Fruit fly (Drosophila melanogaster) whole organism, prepupa: ENCODE data around the gene CG7120.
A peak's percentile ranks its signal among the peaks of the same experiment; 100 is the strongest.

ENCODE experiments used
- Blimp-1 ChIP-seq: fragments of 200-800 bp; sonication (Bioruptor generic); optimal IDR thresholded peaks from 3 replicates; lab custom pipeline; 2017; ENCODE audit warnings: missing biosample characterization, missing genetic modification characterization, mild to moderate bottlenecking, moderate library complexity, missing genetic modification reagents
- CG10631 ChIP-seq: fragments of 200-800 bp; sonication (Bioruptor generic); optimal IDR thresholded peaks from 2 replicates; lab custom pipeline; 2016; ENCODE audit warnings: missing biosample characterization, missing genetic modification characterization
- CG10669 ChIP-seq: fragments of 200-800 bp; sonication (Bioruptor generic); optimal IDR thresholded peaks from 3 replicates; lab custom pipeline; 2018; ENCODE audit warnings: missing biosample characterization, mild to moderate bottlenecking, missing genetic modification characterization, moderate library complexity
- CG11294 ChIP-seq: fragments of 200-800 bp; sonication (Bioruptor generic); IDR thresholded peaks from 2 replicates; pipeline ENCODE4 v1.3.6; 2022; ENCODE audit warnings: missing biosample characterization, missing genetic modification characterization
- CG11762 ChIP-seq: fragments of 200-800 bp; sonication (Bioruptor generic); optimal IDR thresholded peaks from 3 replicates; lab custom pipeline; 2016; ENCODE audit warnings: missing biosample characterization, missing genetic modification characterization; ENCODE audit not compliant: insufficient read depth
- CG15336 ChIP-seq: fragments of 200-800 bp; sonication (Bioruptor generic); IDR thresholded peaks from 2 replicates; pipeline ENCODE4 v1.3.6; 2022; ENCODE audit warnings: missing biosample characterization, missing genetic modification characterization
- CG1621 ChIP-seq: fragments of 200-800 bp; sonication (Bioruptor generic); optimal IDR thresholded peaks from 3 replicates; lab custom pipeline; 2018; ENCODE audit warnings: missing biosample characterization, mild to moderate bottlenecking, missing genetic modification characterization
- CG16779 ChIP-seq: fragments of 200-800 bp; sonication (Bioruptor generic); optimal IDR thresholded peaks from 3 replicates; lab custom pipeline; 2017; ENCODE audit warnings: missing biosample characterization, mild to moderate bottlenecking, missing genetic modification characterization
- CG3032 ChIP-seq: fragments of 200-800 bp; optimal IDR thresholded peaks from 2 replicates; lab custom pipeline; 2019; ENCODE audit warnings: missing biosample characterization, mild to moderate bottlenecking, missing genetic modification characterization, moderate library complexity
- CG31627 ChIP-seq: fragments of 200-800 bp; sonication (Bioruptor generic); optimal IDR thresholded peaks from 3 replicates; lab custom pipeline; 2016; ENCODE audit warnings: missing biosample characterization, missing genetic modification characterization
- CG32006 ChIP-seq: fragments of 200-800 bp; sonication (Bioruptor generic); optimal IDR thresholded peaks from 3 replicates; lab custom pipeline; 2017; ENCODE audit warnings: missing biosample characterization, mild to moderate bottlenecking, missing genetic modification characterization
- CG3919 ChIP-seq: fragments of 200-800 bp; sonication (Bioruptor generic); optimal IDR thresholded peaks from 3 replicates; lab custom pipeline; 2016; ENCODE audit warnings: missing biosample characterization, missing genetic modification characterization
- CG4318 ChIP-seq: fragments of 200-800 bp; sonication (Bioruptor generic); optimal IDR thresholded peaks from 3 replicates; lab custom pipeline; 2017; ENCODE audit warnings: missing biosample characterization, mild to moderate bottlenecking, missing genetic modification characterization
- CG6163 ChIP-seq: fragments of 200-800 bp; sonication (Bioruptor generic); IDR thresholded peaks from 3 replicates; pipeline ENCODE4 v1.3.6; 2022; ENCODE audit warnings: missing biosample characterization, missing genetic modification characterization
- CG6276 ChIP-seq: fragments of 200-800 bp; sonication (Bioruptor generic); optimal IDR thresholded peaks from 2 replicates; lab custom pipeline; 2017; ENCODE audit warnings: missing biosample characterization, mild to moderate bottlenecking, missing genetic modification characterization
- CG6792 ChIP-seq: fragments of 200-800 bp; sonication (Bioruptor generic); optimal IDR thresholded peaks from 3 replicates; lab custom pipeline; 2016; ENCODE audit warnings: missing biosample characterization, missing genetic modification characterization
- CG6808 ChIP-seq: fragments of 200-800 bp; sonication (Bioruptor generic); optimal IDR thresholded peaks from 3 replicates; lab custom pipeline; 2017; ENCODE audit warnings: missing biosample characterization, missing genetic modification characterization, mild to moderate bottlenecking, moderate library complexity, missing genetic modification reagents
- CG6854 ChIP-seq: fragments of 200-800 bp; sonication (Bioruptor generic); optimal IDR thresholded peaks from 2 replicates; lab custom pipeline; 2017; ENCODE audit warnings: missing biosample characterization, mild to moderate bottlenecking, missing genetic modification characterization
- CG8319 ChIP-seq: fragments of 200-800 bp; sonication (Bioruptor generic); optimal IDR thresholded peaks from 3 replicates; lab custom pipeline; 2016; ENCODE audit warnings: missing biosample characterization, missing genetic modification characterization
- CG9139 ChIP-seq: fragments of 200-800 bp; sonication (Bioruptor generic); optimal IDR thresholded peaks from 3 replicates; lab custom pipeline; 2017; ENCODE audit warnings: missing biosample characterization, mild to moderate bottlenecking, missing genetic modification characterization
- Eip93F ChIP-seq: fragments of 200-800 bp; sonication (Bioruptor generic); optimal IDR thresholded peaks from 2 replicates; lab custom pipeline; 2016; ENCODE audit warnings: missing biosample characterization, mild to moderate bottlenecking, missing genetic modification characterization
- Ets21C ChIP-seq: fragments of 200-800 bp; sonication (Bioruptor generic); optimal IDR thresholded peaks from 3 replicates; lab custom pipeline; 2016; ENCODE audit warnings: missing biosample characterization, missing genetic modification characterization
- Ets96B ChIP-seq: fragments of 200-800 bp; optimal IDR thresholded peaks from 2 replicates; lab custom pipeline; 2019; ENCODE audit warnings: missing biosample characterization, mild to moderate bottlenecking, missing genetic modification characterization, moderate library complexity
- Gug ChIP-seq: fragments of 200-800 bp; sonication (Bioruptor generic); IDR thresholded peaks from 2 replicates; pipeline ENCODE4 v1.3.6; 2022; ENCODE audit warnings: missing biosample characterization, missing genetic modification characterization
- Hr38 ChIP-seq: sonication (Bioruptor generic); optimal IDR thresholded peaks from 2 replicates; lab custom pipeline; 2016; ENCODE audit warnings: missing biosample characterization, missing genetic modification characterization
- Hr39 ChIP-seq: fragments of 200-800 bp; sonication (Bioruptor generic); optimal IDR thresholded peaks from 2 replicates; lab custom pipeline; 2016; ENCODE audit warnings: missing biosample characterization, missing genetic modification characterization
- Hr4 ChIP-seq: fragments of 200-800 bp; sonication (Bioruptor generic); optimal IDR thresholded peaks from 3 replicates; lab custom pipeline; 2016; ENCODE audit warnings: missing biosample characterization, missing genetic modification characterization
- Lpt ChIP-seq: fragments of 200-800 bp; sonication (Bioruptor generic); optimal IDR thresholded peaks from 3 replicates; lab custom pipeline; 2016; ENCODE audit warnings: missing biosample characterization, missing genetic modification characterization
- Met ChIP-seq: fragments of 200-800 bp; sonication (Bioruptor generic); optimal IDR thresholded peaks from 3 replicates; lab custom pipeline; 2016; ENCODE audit warnings: missing biosample characterization, missing genetic modification characterization
- OdsH ChIP-seq: fragments of 200-800 bp; sonication (Bioruptor generic); optimal IDR thresholded peaks from 3 replicates; lab custom pipeline; 2016; ENCODE audit warnings: missing biosample characterization, missing genetic modification characterization
- Smox ChIP-seq: fragments of 200-800 bp; sonication (Bioruptor generic); optimal IDR thresholded peaks from 3 replicates; lab custom pipeline; 2016; ENCODE audit warnings: missing biosample characterization, missing genetic modification characterization
- Sox14 ChIP-seq: fragments of 200-800 bp; sonication (Bioruptor generic); optimal IDR thresholded peaks from 3 replicates; lab custom pipeline; 2016; ENCODE audit warnings: missing biosample characterization, missing genetic modification characterization
- Sox15 ChIP-seq: fragments of 200-800 bp; sonication (Bioruptor generic); optimal IDR thresholded peaks from 3 replicates; lab custom pipeline; 2016; ENCODE audit warnings: missing biosample characterization, missing genetic modification characterization
- achi ChIP-seq: fragments of 200-800 bp; sonication (Bioruptor generic); optimal IDR thresholded peaks from 3 replicates; lab custom pipeline; 2016; ENCODE audit warnings: missing biosample characterization, missing genetic modification characterization
- acj6 ChIP-seq: fragments of 200-800 bp; sonication (Bioruptor generic); optimal IDR thresholded peaks from 3 replicates; lab custom pipeline; 2016; ENCODE audit warnings: missing biosample characterization, missing genetic modification characterization
- cyc ChIP-seq: fragments of 200-800 bp; sonication (Bioruptor generic); optimal IDR thresholded peaks from 3 replicates; lab custom pipeline; 2016; ENCODE audit warnings: missing biosample characterization, missing genetic modification characterization
- dac ChIP-seq: fragments of 200-800 bp; sonication (Bioruptor generic); optimal IDR thresholded peaks from 2 replicates; lab custom pipeline; 2017; ENCODE audit warnings: missing biosample characterization, mild to moderate bottlenecking, missing genetic modification characterization
- eg ChIP-seq: fragments of 200-800 bp; sonication (Bioruptor generic); IDR thresholded peaks from 3 replicates; pipeline ENCODE4 v1.3.6; 2022; ENCODE audit warnings: missing biosample characterization, missing genetic modification characterization
- fd59A ChIP-seq: fragments of 200-800 bp; sonication (Bioruptor generic); optimal IDR thresholded peaks from 2 replicates; lab custom pipeline; 2017; ENCODE audit warnings: missing biosample characterization, mild to moderate bottlenecking, missing genetic modification characterization, missing genetic modification reagents
- fd85E ChIP-seq: fragments of 200-800 bp; sonication (Bioruptor generic); optimal IDR thresholded peaks from 3 replicates; lab custom pipeline; 2016; ENCODE audit warnings: missing biosample characterization, missing genetic modification characterization
- fkh ChIP-seq: fragments of 200-800 bp; sonication (Bioruptor generic); optimal IDR thresholded peaks from 3 replicates; lab custom pipeline; 2017; ENCODE audit warnings: missing biosample characterization, mild to moderate bottlenecking, missing genetic modification characterization, moderate library complexity
- lz ChIP-seq: fragments of 200-800 bp; sonication (Bioruptor generic); optimal IDR thresholded peaks from 3 replicates; lab custom pipeline; 2016; ENCODE audit warnings: missing biosample characterization, missing genetic modification characterization
- net ChIP-seq: fragments of 200-800 bp; sonication (Bioruptor generic); optimal IDR thresholded peaks from 3 replicates; lab custom pipeline; 2016; ENCODE audit warnings: missing biosample characterization, missing genetic modification characterization
- pdm3 ChIP-seq: fragments of 200-800 bp; sonication (Bioruptor generic); optimal IDR thresholded peaks from 3 replicates; lab custom pipeline; 2016; ENCODE audit warnings: missing biosample characterization, missing genetic modification characterization
- salr ChIP-seq, 2 experiments: fragments of 200-800 bp; sonication (Bioruptor generic); optimal IDR thresholded peaks; 3 replicates each; lab custom pipeline; 2016 to 2018; ENCODE audit warnings: missing biosample characterization in 2 of 2, missing genetic modification characterization in 2 of 2, mild to moderate bottlenecking in 1 of 2
- spab ChIP-seq: fragments of 200-800 bp; sonication (Bioruptor generic); optimal IDR thresholded peaks from 2 replicates; lab custom pipeline; 2017; ENCODE audit warnings: missing biosample characterization, mild to moderate bottlenecking, missing genetic modification characterization, missing genetic modification reagents
- ss ChIP-seq, 2 experiments: fragments of 200-800 bp; sonication (Bioruptor generic); optimal IDR thresholded peaks; 2 replicates in 1 of 2; 3 replicates in 1 of 2; lab custom pipeline; 2017 to 2018; ENCODE audit warnings: mild to moderate bottlenecking in 2 of 2, missing biosample characterization in 2 of 2, missing genetic modification characterization in 2 of 2, moderate library complexity in 1 of 2
- svp ChIP-seq: fragments of 200-800 bp; sonication (Bioruptor generic); peaks from one replicate; lab custom pipeline; 2016; ENCODE audit warnings: missing biosample characterization, missing genetic modification characterization
- topi ChIP-seq: fragments of 200-800 bp; sonication (Bioruptor generic); optimal IDR thresholded peaks from 3 replicates; lab custom pipeline; 2016; ENCODE audit warnings: missing biosample characterization, missing genetic modification characterization
- vri ChIP-seq: fragments of 200-800 bp; sonication (Bioruptor generic); optimal IDR thresholded peaks from 3 replicates; lab custom pipeline; 2016; ENCODE audit warnings: missing biosample characterization, mild to moderate bottlenecking, missing genetic modification characterization

The CG7120 gene

dm6 chr3L:8383968-8384367 lies 11.8 kb upstream of the CG7120 start (continued):
- peak; percentile 73 for TF ChIP-seq CG15336 (GFP tag; lab: Robert Waterston, UW)
- TF ChIP-seq Eip93F (GFP tag; lab: Kevin White, UChicago) = no peak
- TF ChIP-seq CG3032 = no peak
- no peak for TF ChIP-seq svp
- TF ChIP-seq CG6854 = no peak
- no peak for TF ChIP-seq CG10669
- peak in 1 of 2 experiments; percentile 38 for TF ChIP-seq ss (GFP tag; optimal IDR thresholded peaks at IDR 0.05; lab: Kevin White, UChicago)
- peak in 1 of 2 experiments; percentile 59 for TF ChIP-seq salr (GFP tag; optimal IDR thresholded peaks at IDR 0.05; lab: Kevin White, UChicago)
- TF ChIP-seq lz = no peak
- no peak for TF ChIP-seq CG9139
- no peak for TF ChIP-seq Hr38

dm6 chr3L:8385055-8385454 lies 10.7 kb upstream of the CG7120 start:
- TF ChIP-seq Ets21C (GFP tag; lab: Kevin White, UChicago) (peak; percentile 47), CG10631 (GFP tag; lab: Kevin White, UChicago) (peak; percentile 83), OdsH (peak; percentile 86), CG11762 (GFP tag; lab: Kevin White, UChicago) (peak; percentile 85), pdm3 (GFP tag; lab: Kevin White, UChicago) (peak; percentile 87), Smox (GFP tag; lab: Kevin White, UChicago) (peak; percentile 68), acj6 (GFP tag; lab: Kevin White, UChicago) (peak; percentile 86), achi (GFP tag; lab: Kevin White, UChicago) (peak; percentile 86), lz (peak; percentile 60), Lpt (GFP tag; lab: Kevin White, UChicago) (peak; percentile 70), CG3919 (peak; percentile 88), ss (GFP tag; optimal IDR thresholded peaks at IDR 0.05; lab: Kevin White, UChicago) (peak in 1 of 2 experiments; percentile 83), cyc (GFP tag; lab: Kevin White, UChicago) (peak; percentile 70), fkh (GFP tag; lab: Kevin White, UChicago) (no peak), Sox14 (GFP tag; lab: Kevin White, UChicago) (peak; percentile 86), CG8319 (GFP tag; lab: Kevin White, UChicago) (peak; percentile 69), Hr4 (GFP tag; lab: Kevin White, UChicago) (peak; percentile 81), CG6276 (GFP tag; lab: Kevin White, UChicago) (peak; percentile 77), CG6792 (peak; percentile 85), CG11294 (GFP tag; lab: Robert Waterston, UW) (peak; percentile 16; the same call in 1 of the 2 replicates), CG1621 (tag; lab: Kevin White, UChicago) (peak; percentile 66), CG16779 (tag; lab: Kevin White, UChicago) (peak; percentile 73), salr (GFP tag; optimal IDR thresholded peaks at IDR 0.05; lab: Kevin White, UChicago) (peak; percentile 61 to 87), fd59A (peak; percentile 78), CG15336 (GFP tag; lab: Robert Waterston, UW) (peak; percentile 85), net (peak; percentile 87), vri (peak; percentile 20), CG31627 (peak; percentile 68), Sox15 (peak; percentile 78), topi (peak; percentile 84), spab (peak; percentile 74), CG9139 (peak; percentile 56), fd85E (GFP tag; lab: Kevin White, UChicago) (peak; percentile 57), Gug (GFP tag; lab: Robert Waterston, UW) (peak; percentile 62), svp (peak; percentile 89), Blimp-1 (GFP tag; lab: Kevin White, UChicago) (peak; percentile 48), CG4318 (GFP tag; lab: Kevin White, UChicago) (peak; percentile 82), CG32006 (GFP tag; lab: Kevin White, UChicago) (peak; percentile 94), CG6163 (GFP tag; lab: Robert Waterston, UW) (peak; percentile 79), Met (GFP tag; lab: Kevin White, UChicago) (peak; percentile 77), Ets96B (tag; lab: Kevin White, UChicago) (peak; percentile 68), CG6808 (GFP tag; lab: Kevin White, UChicago) (peak; percentile 85), Hr39 (GFP tag; lab: Kevin White, UChicago) (peak; percentile 81), eg (GFP tag; lab: Robert Waterston, UW) (peak; percentile 60), dac (peak; percentile 54)
